Worm (Caenorhabditis elegans) whole organism, L4/young adult: ENCODE measurements around the gene T10F2.5.

Source experiments
- W03F9.2 ChIP-seq: fragments of 150-350 bp; optimal IDR thresholded peaks from 2 replicates; lab custom pipeline; 2014; ENCODE audit warnings: missing biosample characterization, missing genetic modification characterization
- dao-5 ChIP-seq: sonication (generic microtip); optimal IDR thresholded peaks from 2 replicates; lab custom pipeline; 2016; ENCODE audit warnings: missing genotype, missing genetic modification characterization, moderate library complexity, missing compliant biosample characterization
- him-1 ChIP-seq: sonication (generic microtip); optimal IDR thresholded peaks from 2 replicates; lab custom pipeline; 2016; ENCODE audit warnings: missing genotype, missing genetic modification reagents, missing genetic modification characterization, missing compliant biosample characterization

The T10F2.5 gene

DNA sequence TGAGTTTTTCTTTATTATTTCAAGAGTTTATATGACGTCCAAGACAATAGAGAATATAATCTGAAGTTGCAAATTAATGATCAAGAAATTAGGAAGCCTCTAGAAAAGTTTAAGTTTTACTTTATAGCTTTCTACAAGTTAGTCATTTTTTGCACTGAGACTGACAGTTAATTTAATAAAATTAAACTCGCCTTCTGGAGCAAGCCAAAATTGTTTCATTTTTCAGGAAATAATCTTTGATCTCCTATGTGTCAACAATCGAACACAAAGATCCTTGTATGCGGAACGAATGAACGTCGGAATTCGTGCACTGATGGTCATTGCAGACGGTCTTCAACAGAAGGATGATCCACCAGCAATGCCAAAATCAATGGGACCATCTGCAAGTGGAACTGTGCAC is 47.0 kb downstream of the T10F2.5 start:
- no peak for TF ChIP-seq W03F9.2 (tag; lab: Kevin White, UChicago)
- no peak for TF ChIP-seq him-1 (tag; lab: Kevin White, UChicago)
- TF ChIP-seq dao-5 (tag; lab: Kevin White, UChicago), result no peak

DNA sequence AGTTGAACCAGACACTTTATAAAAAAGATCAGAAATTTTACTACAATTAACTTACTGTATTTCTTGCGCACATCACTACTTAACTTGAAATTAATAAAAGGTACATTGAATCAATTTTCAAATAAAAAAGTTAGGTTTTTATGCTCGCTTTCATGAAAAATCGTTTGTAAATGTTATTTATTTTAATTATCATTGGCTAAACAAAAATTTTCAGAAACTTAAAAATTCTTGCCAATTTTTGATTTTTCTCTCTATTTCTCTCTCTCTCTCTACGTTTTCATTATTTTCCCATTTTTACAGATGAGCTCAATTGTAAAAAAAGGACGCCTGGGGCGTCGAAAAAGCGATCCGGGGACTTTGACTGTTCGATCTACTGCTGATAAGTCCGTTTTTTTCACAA is 50.0 kb downstream of the T10F2.5 start, which contains the start of gene sax-2:
TSS of gene sax-2 (plus strand) at position 301 of the 400 bp plus-strand sequence.
- TF ChIP-seq him-1 (tag; lab: Kevin White, UChicago), result no peak
- no peak for TF ChIP-seq W03F9.2 (tag; lab: Kevin White, UChicago)
- TF ChIP-seq dao-5 (tag; lab: Kevin White, UChicago), result no peak
